Fruit fly (Drosophila melanogaster): ENCODE results near the gene CG43102.

CG43102 gene

DNA sequence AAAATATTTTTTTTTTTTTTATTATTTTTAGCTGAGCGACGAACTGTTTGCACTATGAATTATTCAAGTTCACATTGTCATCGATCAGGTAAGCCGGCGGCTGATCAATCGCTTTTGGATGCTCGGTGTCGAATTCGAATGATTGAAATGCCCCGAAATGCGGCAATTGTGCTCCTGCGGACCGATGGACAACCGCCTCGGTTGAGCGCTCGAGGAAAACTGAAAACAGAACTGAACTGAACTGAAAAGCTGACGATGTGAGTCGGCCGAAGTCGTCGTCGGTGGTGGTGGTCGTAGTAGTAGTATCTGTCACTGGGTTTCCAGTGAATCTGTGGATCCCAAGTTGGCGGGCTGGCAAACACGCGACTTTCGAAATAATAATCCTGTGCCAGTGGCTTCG, 32.0 kb downstream of the CG43102 start:
- TF ChIP-seq CG8478 (optimal IDR thresholded peaks at IDR 0.05) (no peak), CTCF (optimal IDR thresholded peaks at IDR 0.05) (no peak)

- TF ChIP-seq CG8478 (optimal IDR thresholded peaks at IDR 0.05) (no peak), CTCF (optimal IDR thresholded peaks at IDR 0.05) (no peak)
Measured at dm6 chr3R:17759773-17760476, 34.4 kb downstream of the CG43102 start.

DNA sequence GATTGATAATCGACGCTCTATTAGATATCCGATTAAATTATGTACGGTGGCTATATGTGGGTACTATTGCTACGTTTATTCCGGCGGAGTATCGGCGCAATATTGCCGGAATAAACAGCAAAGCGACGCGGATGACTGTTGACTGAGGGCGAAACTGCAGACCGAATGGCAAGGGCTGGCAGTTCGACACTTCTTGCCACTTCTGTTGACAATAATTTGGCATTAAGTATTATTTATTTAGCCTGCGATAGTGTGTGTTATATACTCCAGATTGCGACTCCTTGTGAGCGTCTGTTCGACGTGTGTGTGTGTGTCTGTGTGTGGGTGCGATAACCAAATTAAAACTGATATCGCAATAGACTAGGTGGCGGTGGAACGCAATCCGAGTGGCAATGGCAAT, 35.4 kb downstream of the CG43102 start:
- no peak for TF ChIP-seq CTCF (optimal IDR thresholded peaks at IDR 0.05)
- TF ChIP-seq CG8478 (optimal IDR thresholded peaks at IDR 0.05): no peak

dm6 chr3R:17742542-17742941, 51.7 kb downstream of the CG43102 start:
- TF ChIP-seq CG8478 (optimal IDR thresholded peaks at IDR 0.05) (no peak), CTCF (optimal IDR thresholded peaks at IDR 0.05) (peak; percentile 69 to 84)

DNA sequence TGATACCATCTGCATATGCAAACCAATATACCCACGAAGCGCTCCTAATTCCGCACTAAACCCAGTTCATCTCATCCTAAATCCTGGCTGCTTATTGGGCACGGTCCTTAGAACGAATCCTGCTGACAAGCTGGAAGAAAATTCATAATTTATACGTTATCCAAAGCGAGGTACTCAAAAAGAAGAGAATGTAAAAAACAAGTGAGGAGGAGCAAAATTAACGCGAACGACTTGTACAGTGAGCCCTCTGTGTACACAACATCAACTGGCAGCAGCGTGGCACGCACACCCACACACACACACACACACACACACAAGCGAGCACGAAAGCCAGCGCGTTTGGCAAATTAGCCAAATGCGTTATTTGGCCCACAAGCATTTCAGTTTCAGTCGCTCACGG, 58.0 kb downstream of the CG43102 start, which contains the start of gene TyrRII:
Gene TyrRII, plus strand, starts transcription at position 301 of the 400 bp plus-strand sequence.
- TF ChIP-seq CTCF (optimal IDR thresholded peaks at IDR 0.05) (no peak), CG8478 (optimal IDR thresholded peaks at IDR 0.05) (no peak)

dm6 chr3R:17733261-17733660, 61.0 kb downstream of the CG43102 start, which contains the start of gene CG14321:
Gene CG14321 (plus strand): TSS chr3R:17733598.
- no peak for TF ChIP-seq CG8478 (optimal IDR thresholded peaks at IDR 0.05)
- TF ChIP-seq CTCF (optimal IDR thresholded peaks at IDR 0.05): peak; percentile 97 to 99

DNA sequence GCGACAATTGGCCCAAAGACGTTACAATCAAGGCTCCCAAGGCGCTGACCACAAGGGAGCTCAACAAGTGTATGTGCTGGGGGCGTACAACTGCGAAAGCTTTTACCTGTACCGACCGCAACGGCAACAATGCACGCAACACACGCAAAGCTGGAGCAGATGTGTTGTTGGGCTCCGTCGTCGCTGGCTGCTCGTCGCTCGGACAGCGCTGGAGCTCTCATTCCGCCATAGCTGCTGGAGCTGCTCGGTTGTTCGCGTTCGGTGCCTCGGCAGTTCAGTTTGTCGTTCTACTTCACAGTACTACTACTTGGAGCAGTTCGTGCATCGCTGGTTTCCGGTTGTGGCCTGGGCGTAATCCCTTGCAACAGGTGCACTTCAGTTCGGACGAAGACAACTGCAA, 68.7 kb downstream of the CG43102 start, which contains the start of gene Lgr1:
Gene Lgr1, plus strand, starts transcription at position 220 of the 400 bp plus-strand sequence.
- TF ChIP-seq CG8478 (optimal IDR thresholded peaks at IDR 0.05): no peak
- TF ChIP-seq CTCF (optimal IDR thresholded peaks at IDR 0.05): no peak

dm6 chr3R:17724963-17725362, 69.3 kb downstream of the CG43102 start, which contains the start of gene Atg8b:
Gene Atg8b (minus strand): TSS chr3R:17725063.
- TF ChIP-seq CG8478 (optimal IDR thresholded peaks at IDR 0.05) (no peak), CTCF (optimal IDR thresholded peaks at IDR 0.05) (no peak)

dm6 chr3R:17718760-17719625, 75.3 kb downstream of the CG43102 start, which contains the start of gene Pxt:
Gene Pxt (plus strand): TSS chr3R:17719454.
- no peak for TF ChIP-seq CG8478 (optimal IDR thresholded peaks at IDR 0.05)
- TF ChIP-seq CTCF (optimal IDR thresholded peaks at IDR 0.05): peak in 1 of 2 experiments; percentile 30

Data from S2 (cell line).